Worm (Caenorhabditis elegans) whole organism, young adult: ENCODE measurements around the gene lgc-43.

ENCODE experiments used
- B0035.1 ChIP-seq: sonication (generic microtip); optimal IDR thresholded peaks from 2 replicates; lab custom pipeline; 2016; ENCODE audit warnings: missing genetic modification characterization, mild to moderate bottlenecking, missing compliant biosample characterization, missing genotype, missing genetic modification reagents
- B0261.1 ChIP-seq: sonication (generic microtip); optimal IDR thresholded peaks from 2 replicates; lab custom pipeline; 2016; ENCODE audit warnings: mild to moderate bottlenecking, missing genetic modification characterization, moderate library complexity, missing compliant biosample characterization
- F22D6.2 ChIP-seq: sonication (generic microtip); optimal IDR thresholded peaks from 2 replicates; lab custom pipeline; 2016; ENCODE audit warnings: mild to moderate bottlenecking, missing genetic modification characterization, missing compliant biosample characterization
- F23B12.7 ChIP-seq: sonication (generic microtip); optimal IDR thresholded peaks from 2 replicates; lab custom pipeline; 2017; ENCODE audit warnings: missing genetic modification characterization, mild to moderate bottlenecking, missing compliant biosample characterization, antibody characterized with exemption, moderate library complexity; ENCODE audit not compliant: insufficient read depth
- F33H1.4 ChIP-seq: fragments of 200-800 bp; sonication (Bioruptor generic); IDR thresholded peaks from 2 replicates; pipeline ENCODE4 v1.3.6; 2022; ENCODE audit warnings: missing genetic modification reagents, missing genetic modification characterization, missing compliant biosample characterization
- F57C9.4 ChIP-seq: sonication (generic microtip); optimal IDR thresholded peaks from 2 replicates; lab custom pipeline; 2017; ENCODE audit warnings: mild to moderate bottlenecking, missing genetic modification characterization, missing compliant biosample characterization
- T07F8.4 ChIP-seq: sonication (generic microtip); optimal IDR thresholded peaks from 2 replicates; lab custom pipeline; 2016; ENCODE audit warnings: mild to moderate bottlenecking, missing genetic modification characterization, moderate library complexity, missing compliant biosample characterization
- Y53F4B.3 ChIP-seq: fragments of 200-800 bp; sonication (Bioruptor generic); IDR thresholded peaks from 2 replicates; pipeline ENCODE4 v1.3.6; 2022; ENCODE audit warnings: missing genetic modification reagents, missing genetic modification characterization, missing compliant biosample characterization
- akir-1 ChIP-seq: fragments of 200-800 bp; sonication (Bioruptor generic); optimal IDR thresholded peaks from 2 replicates; lab custom pipeline; 2018; ENCODE audit warnings: mild to moderate bottlenecking, missing genetic modification characterization, moderate library complexity, missing compliant biosample characterization
- attf-3 ChIP-seq: fragments of 200-800 bp; sonication (Bioruptor generic); conservative IDR thresholded peaks from 2 replicates; pipeline ENCODE4 v1.3.6; 2022; ENCODE audit warnings: missing genetic modification reagents, missing genetic modification characterization, missing compliant biosample characterization
- attf-6 ChIP-seq: fragments of 200-800 bp; sonication (Bioruptor generic); IDR thresholded peaks from 2 replicates; pipeline ENCODE4 v1.3.6; 2022; ENCODE audit warnings: missing genetic modification reagents, missing genetic modification characterization, missing compliant biosample characterization
- cebp-1 ChIP-seq, 2 experiments: fragments of 200-800 bp in 1 of 2; sonication (Bioruptor generic) in 1 of 2; sonication (generic microtip) in 1 of 2; IDR thresholded peaks in 1 of 2; optimal IDR thresholded peaks in 1 of 2; 2 replicates each; pipeline versions ENCODE4 v1.3.6 to Lab custom; 2017 to 2022; ENCODE audit warnings: missing compliant biosample characterization in 2 of 2, missing genetic modification characterization in 2 of 2, mild to moderate bottlenecking in 1 of 2, missing genetic modification reagents in 1 of 2, moderate library complexity in 1 of 2
- ceh-100 ChIP-seq: fragments of 200-800 bp; sonication (Bioruptor generic); IDR thresholded peaks from 2 replicates; pipeline ENCODE4 v1.3.6; 2022; ENCODE audit warnings: missing genetic modification reagents, missing genetic modification characterization, missing compliant biosample characterization
- ceh-27 ChIP-seq: fragments of 200-800 bp; sonication (Bioruptor generic); optimal IDR thresholded peaks from 2 replicates; lab custom pipeline; 2018; ENCODE audit warnings: mild to moderate bottlenecking, missing genetic modification characterization, moderate library complexity, missing compliant biosample characterization
- chd-7 ChIP-seq: sonication (generic microtip); optimal IDR thresholded peaks from 2 replicates; lab custom pipeline; 2016; ENCODE audit warnings: mild to moderate bottlenecking, missing genetic modification characterization, moderate library complexity, missing compliant biosample characterization
- die-1 ChIP-seq: sonication (generic microtip); optimal IDR thresholded peaks from 2 replicates; lab custom pipeline; 2016; ENCODE audit warnings: missing genotype, mild to moderate bottlenecking, missing genetic modification characterization, missing compliant biosample characterization
- dpff-1 ChIP-seq: sonication (generic microtip); optimal IDR thresholded peaks from 2 replicates; lab custom pipeline; 2017; ENCODE audit warnings: mild to moderate bottlenecking, missing genetic modification characterization, missing compliant biosample characterization
- egrh-3 ChIP-seq: fragments of 200-800 bp; sonication (Bioruptor generic); IDR thresholded peaks from 2 replicates; pipeline ENCODE4 v1.3.6; 2022; ENCODE audit warnings: missing genetic modification reagents, missing genetic modification characterization, missing compliant biosample characterization
- hlh-26 ChIP-seq: fragments of 200-800 bp; sonication (Bioruptor generic); conservative IDR thresholded peaks from 2 replicates; pipeline ENCODE4 v1.3.6; 2022; ENCODE audit warnings: missing genetic modification reagents, missing genetic modification characterization, missing compliant biosample characterization
- hmg-1.2 ChIP-seq: fragments of 200-800 bp; sonication (Bioruptor generic); IDR thresholded peaks from 2 replicates; pipeline ENCODE4 v1.3.6; 2022; ENCODE audit warnings: missing genetic modification reagents, missing genetic modification characterization, missing compliant biosample characterization
- hsf-1 ChIP-seq: fragments of 200-800 bp; sonication (Bioruptor generic); IDR thresholded peaks from 2 replicates; pipeline ENCODE4 v1.3.6; 2022; ENCODE audit warnings: missing genetic modification reagents, missing genetic modification characterization, missing compliant biosample characterization
- let-526 ChIP-seq: fragments of 200-800 bp; sonication (Bioruptor generic); IDR thresholded peaks from 2 replicates; pipeline ENCODE4 v1.3.6; 2022; ENCODE audit warnings: missing genetic modification reagents, missing genetic modification characterization, missing compliant biosample characterization
- lsl-1 ChIP-seq: fragments of 200-800 bp; sonication (Bioruptor generic); optimal IDR thresholded peaks from 2 replicates; lab custom pipeline; 2018; ENCODE audit warnings: mild to moderate bottlenecking, missing genetic modification characterization, moderate library complexity, missing compliant biosample characterization
- madf-3 ChIP-seq: fragments of 200-800 bp; sonication (Bioruptor generic); IDR thresholded peaks from 2 replicates; pipeline ENCODE4 v1.3.6; 2022; ENCODE audit warnings: missing genetic modification reagents, missing genetic modification characterization, missing compliant biosample characterization
- madf-6 ChIP-seq: fragments of 200-800 bp; sonication (Bioruptor generic); IDR thresholded peaks from 2 replicates; pipeline ENCODE4 v1.3.6; 2022; ENCODE audit warnings: missing genetic modification reagents, missing genetic modification characterization, missing compliant biosample characterization
- madf-8 ChIP-seq: fragments of 200-800 bp; sonication (Bioruptor generic); conservative IDR thresholded peaks from 2 replicates; pipeline ENCODE4 v1.3.6; 2022; ENCODE audit warnings: missing genetic modification reagents, missing genetic modification characterization, missing compliant biosample characterization
- mel-28 ChIP-seq: sonication (generic microtip); optimal IDR thresholded peaks from 2 replicates; lab custom pipeline; 2016; ENCODE audit warnings: borderline replicate concordance, mild to moderate bottlenecking, missing genetic modification characterization, missing compliant biosample characterization
- nfya-2 ChIP-seq: fragments of 200-800 bp; sonication (Bioruptor generic); IDR thresholded peaks from 2 replicates; pipeline ENCODE4 v1.3.6; 2022; ENCODE audit warnings: missing genetic modification reagents, missing genetic modification characterization, missing compliant biosample characterization
- nhr-27 ChIP-seq: fragments of 200-800 bp; sonication (Bioruptor generic); optimal IDR thresholded peaks from 2 replicates; lab custom pipeline; 2018; ENCODE audit warnings: mild to moderate bottlenecking, missing genetic modification characterization, moderate library complexity, missing compliant biosample characterization
- nhr-80 ChIP-seq: sonication (generic microtip); optimal IDR thresholded peaks from 2 replicates; lab custom pipeline; 2016; ENCODE audit warnings: missing genetic modification characterization, missing compliant biosample characterization
- pbrm-1 ChIP-seq: fragments of 200-800 bp; sonication (Bioruptor generic); IDR thresholded peaks from 2 replicates; pipeline ENCODE4 v1.3.6; 2022; ENCODE audit warnings: missing genetic modification reagents, missing genetic modification characterization, missing compliant biosample characterization
- pha-4 ChIP-seq: fragments of 150-350 bp; sonication (generic microtip); optimal IDR thresholded peaks from 2 replicates; lab custom pipeline; 2014; ENCODE audit warnings: missing biosample characterization, missing genetic modification reagents, missing genetic modification characterization
- rpc-1 ChIP-seq, 2 experiments: fragments of 150-350 bp in 1 of 2; sonication (generic microtip) in 1 of 2; optimal IDR thresholded peaks; 2 replicates each; lab custom pipeline; 2014 to 2018; ENCODE audit warnings: missing biosample characterization in 1 of 2, missing genetic modification characterization in 1 of 2, missing genetic modification reagents in 1 of 2, missing genotype in 1 of 2
- sea-2 ChIP-seq: fragments of 200-800 bp; sonication (Bioruptor generic); IDR thresholded peaks from 2 replicates; pipeline ENCODE4 v1.3.6; 2022; ENCODE audit warnings: missing genetic modification characterization, missing compliant biosample characterization
- unc-130 ChIP-seq: sonication (generic microtip); optimal IDR thresholded peaks from 2 replicates; lab custom pipeline; 2016; ENCODE audit warnings: missing genetic modification reagents, missing genetic modification characterization, missing compliant biosample characterization
- unc-62 ChIP-seq: fragments of 150-350 bp; optimal IDR thresholded peaks from 2 replicates; lab custom pipeline; 2014; ENCODE audit warnings: missing biosample characterization, missing genetic modification reagents, missing genetic modification characterization
- xnd-1 ChIP-seq: sonication (generic microtip); optimal IDR thresholded peaks from 2 replicates; lab custom pipeline; 2016; ENCODE audit warnings: missing genotype, missing genetic modification reagents, missing genetic modification characterization, missing compliant biosample characterization
- zim-3 ChIP-seq: sonication (generic microtip); optimal IDR thresholded peaks from 2 replicates; lab custom pipeline; 2017; ENCODE audit warnings: mild to moderate bottlenecking, missing genetic modification characterization, moderate library complexity, missing compliant biosample characterization
- ztf-25 ChIP-seq: fragments of 200-800 bp; sonication (Bioruptor generic); IDR thresholded peaks from 2 replicates; pipeline ENCODE4 v1.3.6; 2022; ENCODE audit warnings: missing genetic modification reagents, missing genetic modification characterization, missing compliant biosample characterization
- ztf-28 ChIP-seq: fragments of 200-800 bp; sonication (Bioruptor generic); IDR thresholded peaks from 2 replicates; pipeline ENCODE4 v1.3.6; 2022; ENCODE audit warnings: missing genetic modification reagents, missing genetic modification characterization, missing compliant biosample characterization

Gene lgc-43

ce11 chrIV:10558415-10558814, 20.1 kb upstream of the lgc-43 start, which contains the start of gene zim-3:
Gene zim-3, plus strand, starts transcription at chrIV:10558715.
- no peak for TF ChIP-seq F22D6.2 (tag; lab: Kevin White, UChicago)
- peak; percentile 23; the same call in 1 of the 2 replicates for TF ChIP-seq F33H1.4 (GFP tag; lab: Robert Waterston, UW)
- no peak for TF ChIP-seq let-526 (GFP tag; lab: Robert Waterston, UW)
- no peak for TF ChIP-seq attf-3 (GFP tag; lab: Robert Waterston, UW)
- no peak for TF ChIP-seq F23B12.7
- TF ChIP-seq hsf-1: 0 out of 2 replicates have a peak, but pooled peaks have one; percentile 9
- TF ChIP-seq unc-62: no peak
- TF ChIP-seq lsl-1 (GFP tag; lab: Kevin White, UChicago): peak; percentile 60
- TF ChIP-seq zim-3 (tag; lab: Kevin White, UChicago): no peak
- TF ChIP-seq nhr-80 (tag; lab: Kevin White, UChicago): no peak
- TF ChIP-seq madf-3 (GFP tag; lab: Robert Waterston, UW): no peak
- no peak for TF ChIP-seq hmg-1.2 (GFP tag; lab: Robert Waterston, UW)
- no peak for TF ChIP-seq mel-28
- TF ChIP-seq pha-4 (tag; lab: Kevin White, UChicago): no peak
- TF ChIP-seq die-1 (tag; lab: Kevin White, UChicago): no peak
- TF ChIP-seq F57C9.4 (tag; lab: Kevin White, UChicago): no peak
- TF ChIP-seq, all 124 proteins: peak for 3

DNA sequence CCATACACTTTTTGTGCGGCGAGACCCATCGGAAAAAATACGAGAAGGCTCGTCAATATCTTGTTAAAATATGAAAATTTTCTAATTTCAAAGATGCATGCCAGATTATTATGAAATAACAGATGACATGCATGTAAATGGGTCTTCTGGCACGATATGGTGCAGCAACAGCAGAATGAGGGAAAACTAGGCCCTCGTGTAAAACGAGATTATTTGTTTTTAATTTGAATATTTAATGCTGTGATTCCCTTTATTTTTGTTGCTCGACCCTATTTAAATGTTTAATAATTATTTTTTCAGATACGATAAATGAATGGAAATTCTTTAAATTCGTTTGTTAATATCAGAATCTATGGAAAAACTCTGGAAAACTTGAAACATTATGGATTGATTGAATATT, 16.9 kb upstream of the lgc-43 start, which contains the start of gene him-8:
Gene him-8, plus strand, starts transcription at position 301 of the 400 bp plus-strand sequence.
- TF ChIP-seq B0261.1 (tag; lab: Kevin White, UChicago) (no peak), unc-130 (no peak), ceh-27 (no peak)

DNA sequence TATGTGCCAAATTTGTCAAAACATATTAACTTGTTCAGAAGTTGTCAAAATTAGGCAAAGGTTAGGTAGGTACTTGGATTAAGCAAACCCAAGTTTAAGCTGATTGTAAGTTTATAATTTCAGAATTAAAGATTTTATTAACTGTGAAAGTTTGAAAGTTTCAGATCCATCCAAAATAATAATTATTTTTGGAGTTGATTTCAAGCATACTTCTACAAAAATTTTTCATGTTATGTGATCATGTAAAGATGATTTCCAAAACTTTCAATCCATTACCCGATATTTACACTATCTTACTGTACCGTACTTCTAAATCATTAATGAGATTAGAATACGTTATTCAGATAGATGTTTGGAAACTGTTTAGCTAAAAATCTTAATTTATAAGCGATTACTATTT, 13.9 kb upstream of the lgc-43 start:
- TF ChIP-seq attf-3 (GFP tag; lab: Robert Waterston, UW) (no peak), Y53F4B.3 (no peak)

ce11 chrIV:10565282-10565681, 13.2 kb upstream of the lgc-43 start:
- no peak for TF ChIP-seq pbrm-1 (GFP tag; lab: Robert Waterston, UW)
- TF ChIP-seq ztf-25 (GFP tag; lab: Robert Waterston, UW): no peak
- TF ChIP-seq chd-7: no peak
- no peak for TF ChIP-seq sea-2 (GFP tag; lab: Robert Waterston, UW)
- no peak for TF ChIP-seq ceh-100 (GFP tag; lab: Robert Waterston, UW)
- no peak for TF ChIP-seq cebp-1 (GFP tag; IDR thresholded peaks at IDR 0.05; lab: Robert Waterston, UW)
- TF ChIP-seq cebp-1 (tag; optimal IDR thresholded peaks at IDR 0.05; lab: Kevin White, UChicago): no peak
- no peak for TF ChIP-seq attf-6

- no peak for TF ChIP-seq T07F8.4 (tag; lab: Kevin White, UChicago)
- no peak for TF ChIP-seq ztf-28 (GFP tag; lab: Robert Waterston, UW)
- TF ChIP-seq nfya-2: no peak
- no peak for TF ChIP-seq akir-1 (GFP tag; lab: Kevin White, UChicago)
- no peak for TF ChIP-seq nhr-27 (tag; lab: Kevin White, UChicago)
- no peak for TF ChIP-seq madf-6 (GFP tag; lab: Robert Waterston, UW)
- no peak for TF ChIP-seq dpff-1 (tag; lab: Kevin White, UChicago)
- no peak for TF ChIP-seq egrh-3 (GFP tag; lab: Robert Waterston, UW)
- TF ChIP-seq hlh-26 (GFP tag; lab: Robert Waterston, UW): no peak
- TF ChIP-seq madf-8 (GFP tag; lab: Robert Waterston, UW): no peak
- TF ChIP-seq rpc-1 (optimal IDR thresholded peaks at IDR 0.05; lab: Kevin White, UChicago): no peak
- TF ChIP-seq rpc-1 (tag; optimal IDR thresholded peaks at IDR 0.05; lab: Kevin White, UChicago): no peak
- TF ChIP-seq xnd-1 (tag; lab: Kevin White, UChicago): no peak
- TF ChIP-seq B0035.1 (tag; lab: Kevin White, UChicago): no peak
- no peak for TF ChIP-seq mel-28
Observed at ce11 chrIV:10567822-10568221, 10.6 kb upstream of the lgc-43 start.
